Fruit fly (Drosophila melanogaster) ovary, adult (tissue): ENCODE measurements around the gene CG6833.

Source experiments
- CG17801 ChIP-seq: fragments of 200-800 bp; optimal IDR thresholded peaks from 2 replicates; lab custom pipeline; 2019; ENCODE audit warnings: missing biosample characterization, mild to moderate bottlenecking, missing genetic modification characterization, moderate library complexity; ENCODE audit not compliant: partially characterized antibody

CG6833 gene

dm6 chr3L:14036867-14037313 lies 14.1 kb upstream of the CG6833 start, which contains the start of gene Hsp110:
TSS of gene Hsp110 (plus strand) at chr3L:14037019.
- peak; percentile 66 for TF ChIP-seq CG17801 (GFP tag; lab: Kevin White, UChicago)

- no peak for TF ChIP-seq CG17801 (GFP tag; lab: Kevin White, UChicago)
These were observed 13.1 kb upstream of the CG6833 start for dm6 chr3L:14037655-14038644.

dm6 chr3L:14049620-14050253 lies 1.3 kb upstream of the CG6833 start, which contains the start of gene Neurl4:
TSS of gene Neurl4 (minus strand) at chr3L:14049892.
- TF ChIP-seq CG17801 (GFP tag; lab: Kevin White, UChicago) = no peak

dm6 chr3L:14053073-14053643 lies 2.2 kb downstream of the CG6833 start, which contains the start of the genes CG13484 and Frl:
TSS of gene CG13484 (minus strand) at chr3L:14053079.
TSS of gene Frl (plus strand) at chr3L:14053215.
- TF ChIP-seq CG17801 (GFP tag; lab: Kevin White, UChicago) = peak; percentile 76

dm6 chr3L:14053806-14054205 lies 2.8 kb downstream of the CG6833 start:
- no peak for TF ChIP-seq CG17801 (GFP tag; lab: Kevin White, UChicago)

dm6 chr3L:14055260-14055696 lies 4.3 kb downstream of the CG6833 start:
- TF ChIP-seq CG17801 (GFP tag; lab: Kevin White, UChicago) = no peak

dm6 chr3L:14055815-14056516 lies 5.0 kb downstream of the CG6833 start:
- TF ChIP-seq CG17801 (GFP tag; lab: Kevin White, UChicago) = no peak

- no peak for TF ChIP-seq CG17801 (GFP tag; lab: Kevin White, UChicago)
These were observed 5.8 kb downstream of the CG6833 start for dm6 chr3L:14056816-14057215.

- TF ChIP-seq CG17801 (GFP tag; lab: Kevin White, UChicago) = no peak
These were observed 8.4 kb downstream of the CG6833 start for dm6 chr3L:14059266-14059974.

dm6 chr3L:14062702-14063101 lies 11.7 kb downstream of the CG6833 start:
- TF ChIP-seq CG17801 (GFP tag; lab: Kevin White, UChicago) = no peak

dm6 chr3L:14063241-14064064 lies 12.4 kb downstream of the CG6833 start:
- TF ChIP-seq CG17801 (GFP tag; lab: Kevin White, UChicago) = no peak

dm6 chr3L:14064065-14064414 lies 13.0 kb downstream of the CG6833 start:
- no peak for TF ChIP-seq CG17801 (GFP tag; lab: Kevin White, UChicago)

dm6 chr3L:14071621-14072020 lies 20.6 kb downstream of the CG6833 start, which contains the start of gene Pex1:
TSS of gene Pex1 (plus strand) at chr3L:14071892.
- TF ChIP-seq CG17801 (GFP tag; lab: Kevin White, UChicago) = peak; percentile 27
